Worm (Caenorhabditis elegans) whole organism, L1 larva: Measurements from ENCODE around the gene R13A5.15.

ENCODE experiments used
- C16A3.4 ChIP-seq: fragments of 150-350 bp; optimal IDR thresholded peaks from 2 replicates; lab custom pipeline; 2014; ENCODE audit warnings: missing biosample characterization, missing genetic modification characterization
- dsc-1 ChIP-seq: sonication (generic microtip); optimal IDR thresholded peaks from 2 replicates; lab custom pipeline; 2016; ENCODE audit warnings: mild to moderate bottlenecking, missing genetic modification characterization, missing compliant biosample characterization
- egl-13 ChIP-seq: sonication (generic microtip); optimal IDR thresholded peaks from 2 replicates; lab custom pipeline; 2016; ENCODE audit warnings: missing genotype, missing genetic modification reagents, missing genetic modification characterization, missing compliant biosample characterization
- egl-27 ChIP-seq, 2 experiments: fragments of 150-350 bp in 1 of 2; sonication (generic microtip); optimal IDR thresholded peaks; 3 replicates each; lab custom pipeline; 2017 to 2018; ENCODE audit warnings: missing biosample characterization in 2 of 2, missing genetic modification characterization in 2 of 2, missing genetic modification reagents in 2 of 2
- lin-13 ChIP-seq: fragments of 150-350 bp; optimal IDR thresholded peaks from 2 replicates; lab custom pipeline; 2014; ENCODE audit warnings: missing biosample characterization, missing genetic modification reagents, missing genetic modification characterization
- mdl-1 ChIP-seq, 2 experiments: fragments of 150-350 bp; optimal IDR thresholded peaks; 2 replicates each; lab custom pipeline; 2014 to 2017; ENCODE audit warnings: missing biosample characterization in 2 of 2, missing genetic modification characterization in 2 of 2, inconsistent platforms in 1 of 2
- nhr-28 ChIP-seq: fragments of 150-350 bp; optimal IDR thresholded peaks from 2 replicates; lab custom pipeline; 2014; ENCODE audit warnings: missing biosample characterization, missing genetic modification characterization
- nhr-47 ChIP-seq: sonication (generic microtip); optimal IDR thresholded peaks from 2 replicates; lab custom pipeline; 2016; ENCODE audit warnings: mild to moderate bottlenecking, missing genetic modification characterization, moderate library complexity, missing compliant biosample characterization
- pag-3 ChIP-seq: sonication (generic microtip); optimal IDR thresholded peaks from 2 replicates; lab custom pipeline; 2017; ENCODE audit warnings: missing genetic modification characterization, mild to moderate bottlenecking, missing compliant biosample characterization, antibody characterized with exemption, borderline replicate concordance; ENCODE audit not compliant: insufficient read depth
- snpc-4 ChIP-seq: fragments of 150-350 bp; optimal IDR thresholded peaks from 2 replicates; lab custom pipeline; 2014; ENCODE audit warnings: missing biosample characterization, missing genetic modification characterization
- snu-23 ChIP-seq: sonication (generic microtip); optimal IDR thresholded peaks from 2 replicates; lab custom pipeline; 2016; ENCODE audit warnings: missing genetic modification characterization, missing compliant biosample characterization
- unc-98 ChIP-seq: fragments of 200-800 bp; sonication (Bioruptor generic); IDR thresholded peaks from 2 replicates; pipeline ENCODE4 v1.3.6; 2022; ENCODE audit warnings: missing genetic modification characterization, missing compliant biosample characterization
- ztf-11 ChIP-seq, 2 experiments: sonication (generic microtip); optimal IDR thresholded peaks; 2 replicates each; lab custom pipeline; 2016 to 2017; ENCODE audit warnings: missing genetic modification characterization in 2 of 2, missing biosample characterization in 1 of 2, missing compliant biosample characterization in 1 of 2

- TF ChIP-seq lin-13 (GFP tag; lab: Kevin White, UChicago) (no peak), snu-23 (GFP tag; lab: Kevin White, UChicago) (no peak), egl-13 (tag; lab: Kevin White, UChicago) (no peak), snpc-4 (tag; lab: Kevin White, UChicago) (no peak), ztf-11 (tag; optimal IDR thresholded peaks at IDR 0.05; lab: Kevin White, UChicago) (no peak), nhr-28 (tag; lab: Kevin White, UChicago) (no peak), pag-3 (tag; lab: Kevin White, UChicago) (no peak), mdl-1 (tag; optimal IDR thresholded peaks at IDR 0.05; lab: Kevin White, UChicago) (no peak), C16A3.4 (tag; lab: Kevin White, UChicago) (no peak), egl-27 (tag; optimal IDR thresholded peaks at IDR 0.05; lab: Kevin White, UChicago) (no peak), nhr-47 (tag; lab: Kevin White, UChicago) (no peak), unc-98 (GFP tag; lab: Robert Waterston, UW) (no peak), dsc-1 (tag; lab: Kevin White, UChicago) (no peak)
Observed at ce11 chrIII:7571726-7572125, 16.4 kb downstream of the R13A5.15 start.
